Fruit fly (Drosophila melanogaster) whole organism, embryonic: ENCODE results near the gene Sfp78E.

Source experiments
- CG12391 ChIP-seq: fragments of 200-800 bp; sonication (Bioruptor generic); optimal IDR thresholded peaks from 3 replicates; lab custom pipeline; 2018; ENCODE audit warnings: missing biosample characterization, mild to moderate bottlenecking, missing genetic modification characterization, moderate library complexity
- CG32767 ChIP-seq: fragments of 200-800 bp; sonication (Bioruptor generic); IDR thresholded peaks from 2 replicates; pipeline ENCODE4 v1.3.6; 2022; ENCODE audit warnings: missing biosample characterization, missing genetic modification characterization
- CG4328 ChIP-seq: fragments of 200-800 bp; sonication (Bioruptor generic); optimal IDR thresholded peaks from 3 replicates; lab custom pipeline; 2017; ENCODE audit warnings: missing biosample characterization, missing genetic modification reagents, missing genetic modification characterization
- CG9932 ChIP-seq: fragments of 200-800 bp; sonication (Bioruptor generic); IDR thresholded peaks from 2 replicates; pipeline ENCODE4 v1.3.6; 2022; ENCODE audit warnings: missing biosample characterization, missing genetic modification characterization
- CrebB ChIP-seq: fragments of 200-800 bp; sonication (Bioruptor generic); optimal IDR thresholded peaks from 3 replicates; lab custom pipeline; 2018; ENCODE audit warnings: missing biosample characterization, mild to moderate bottlenecking, missing genetic modification characterization
- gem ChIP-seq: fragments of 200-800 bp; sonication (Bioruptor generic); optimal IDR thresholded peaks from 2 replicates; lab custom pipeline; 2019; ENCODE audit warnings: missing biosample characterization, mild to moderate bottlenecking, missing genetic modification characterization, moderate library complexity
- ken ChIP-seq: fragments of 200-800 bp; sonication (Bioruptor generic); IDR thresholded peaks from 3 replicates; pipeline ENCODE4 v1.3.6; 2022; ENCODE audit warnings: missing biosample characterization, missing genetic modification characterization
- onecut ChIP-seq: fragments of 200-800 bp; sonication (Bioruptor generic); IDR thresholded peaks from 2 replicates; pipeline ENCODE4 v1.3.6; 2022; ENCODE audit warnings: missing biosample characterization, missing genetic modification characterization
- pb ChIP-seq: fragments of 200-800 bp; sonication (Bioruptor generic); optimal IDR thresholded peaks from 3 replicates; lab custom pipeline; 2016; ENCODE audit warnings: missing biosample characterization, missing genetic modification characterization
- psq ChIP-seq: fragments of 200-800 bp; sonication (Bioruptor generic); optimal IDR thresholded peaks from 2 replicates; lab custom pipeline; 2017; ENCODE audit warnings: missing biosample characterization, missing genetic modification characterization

DNA sequence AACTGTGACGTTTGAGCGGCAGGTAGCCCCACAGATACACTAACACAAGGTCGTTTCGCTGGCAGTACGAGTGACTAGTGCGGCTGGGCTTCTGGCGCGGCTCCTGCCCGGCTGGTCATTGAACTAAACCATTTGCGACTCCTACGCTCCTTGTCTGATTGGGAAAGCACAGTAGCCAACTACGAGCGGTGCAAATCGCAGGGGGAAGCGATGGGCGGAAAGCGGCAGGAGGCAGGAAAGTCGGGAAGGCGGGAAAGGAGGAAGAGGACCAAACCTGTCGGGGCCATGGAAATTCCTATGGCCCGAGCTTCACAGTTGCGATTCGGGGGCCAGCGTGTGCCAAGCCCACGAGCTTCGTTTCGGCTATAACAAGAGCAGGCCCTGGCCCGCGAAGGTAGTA lies 39.7 kb downstream of the Sfp78E start:
- TF ChIP-seq CG9932 (GFP tag; lab: Robert Waterston, UW) (no peak), pb (no peak), ken (GFP tag; lab: Robert Waterston, UW) (no peak), psq (GFP tag; lab: Kevin White, UChicago) (no peak), CG32767 (GFP tag; lab: Robert Waterston, UW) (no peak), onecut (GFP tag; lab: Robert Waterston, UW) (no peak), CG12391 (no peak), gem (tag; lab: Kevin White, UChicago) (no peak), CG4328 (GFP tag; lab: Kevin White, UChicago) (no peak), CrebB (tag; lab: Kevin White, UChicago) (no peak)
